Worm (Caenorhabditis elegans): ENCODE measurements around the gene Y73B6BL.37.

DNA sequence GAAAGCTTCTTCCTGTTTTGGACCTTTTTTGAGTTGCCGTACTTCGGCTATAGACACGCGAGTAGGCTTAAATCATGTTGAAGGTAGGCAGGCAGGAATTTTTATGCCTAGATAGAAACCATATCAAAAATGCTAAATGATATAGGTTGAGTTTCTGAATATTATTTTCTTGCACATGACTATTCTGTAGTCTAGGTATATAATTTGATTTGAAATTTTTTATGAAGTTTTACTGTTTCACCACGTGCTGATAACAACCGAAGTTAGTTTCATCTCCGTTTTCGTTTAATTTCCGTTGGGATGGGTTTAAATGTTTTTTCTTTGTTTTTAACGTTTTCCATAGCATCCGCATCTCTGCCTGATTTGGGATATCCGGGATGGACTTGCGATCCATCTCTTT is at the start of gene Y73B6BL.37:
- TF ChIP-seq nhr-77 (tag; optimal IDR thresholded peaks at IDR 0.05) (no peak), ama-1 (optimal IDR thresholded peaks at IDR 0.05) (no peak), dmd-4 (tag; optimal IDR thresholded peaks at IDR 0.05) (no peak), ceh-16 (tag; optimal IDR thresholded peaks at IDR 0.05) (no peak), elt-3 (tag; optimal IDR thresholded peaks at IDR 0.05) (no peak), zag-1 (tag; optimal IDR thresholded peaks at IDR 0.05) (no peak), nhr-237 (tag; optimal IDR thresholded peaks at IDR 0.05) (no peak), nhr-12 (tag; optimal IDR thresholded peaks at IDR 0.05) (no peak), mbf-1 (tag; optimal IDR thresholded peaks at IDR 0.05) (no peak), fos-1 (tag; optimal IDR thresholded peaks at IDR 0.05) (no peak), sem-4 (tag; optimal IDR thresholded peaks at IDR 0.05) (no peak), ZK546.5 (tag; optimal IDR thresholded peaks at IDR 0.05) (no peak), mdl-1 (tag; optimal IDR thresholded peaks at IDR 0.05) (no peak)

Measured in whole organism, L2 larva.